Worm (Caenorhabditis elegans): ENCODE measurements around the gene dhcr-24.

dhcr-24 gene

ce11 chrX:2592670-2593280 lies 28.8 kb upstream of the dhcr-24 start (continued):
- TF ChIP-seq nhr-43 (tag; optimal IDR thresholded peaks at IDR 0.05; ENCODE audit: poor library complexity, severe bottlenecking) (no peak), unc-39 (tag; optimal IDR thresholded peaks at IDR 0.05) (no peak), ceh-16 (tag; optimal IDR thresholded peaks at IDR 0.05) (no peak), skn-1 (tag; optimal IDR thresholded peaks at IDR 0.05) (no peak), ztf-11 (tag; optimal IDR thresholded peaks at IDR 0.05) (no peak), nfya-1 (tag; optimal IDR thresholded peaks at IDR 0.05; ENCODE audit: insufficient read depth) (peak; percentile 6), pha-4 (tag; optimal IDR thresholded peaks at IDR 0.05) (peak; percentile 42), nhr-12 (tag; optimal IDR thresholded peaks at IDR 0.05) (no peak), mml-1 (tag; optimal IDR thresholded peaks at IDR 0.05) (no peak), R02D3.7 (tag; optimal IDR thresholded peaks at IDR 0.05) (no peak), daf-12 (tag; optimal IDR thresholded peaks at IDR 0.05) (no peak), hmg-11 (tag; optimal IDR thresholded peaks at IDR 0.05) (no peak), zag-1 (tag; optimal IDR thresholded peaks at IDR 0.05) (no peak), lsy-12 (tag; optimal IDR thresholded peaks at IDR 0.05) (no peak), nhr-237 (tag; optimal IDR thresholded peaks at IDR 0.05) (no peak), elt-3 (tag; optimal IDR thresholded peaks at IDR 0.05) (no peak), nhr-23 (tag; optimal IDR thresholded peaks at IDR 0.05) (no peak), sea-2 (GFP tag; optimal IDR thresholded peaks at IDR 0.05) (no peak), eor-1 (tag; optimal IDR thresholded peaks at IDR 0.05) (no peak), elt-2 (tag; optimal IDR thresholded peaks at IDR 0.05) (peak; percentile 32)

- TF ChIP-seq hmg-11 (tag; optimal IDR thresholded peaks at IDR 0.05): peak; percentile 67
- no peak for TF ChIP-seq mml-1 (tag; optimal IDR thresholded peaks at IDR 0.05)
- TF ChIP-seq tbx-2 (tag; optimal IDR thresholded peaks at IDR 0.05): peak; percentile 7
- TF ChIP-seq nhr-43 (tag; optimal IDR thresholded peaks at IDR 0.05; ENCODE audit: poor library complexity, severe bottlenecking): peak; percentile 68
- no peak for TF ChIP-seq pqm-1 (tag; optimal IDR thresholded peaks at IDR 0.05)
- no peak for TF ChIP-seq fkh-10 (GFP tag; optimal IDR thresholded peaks at IDR 0.05)
- peak; percentile 41 for TF ChIP-seq elt-2 (tag; optimal IDR thresholded peaks at IDR 0.05)
- no peak for TF ChIP-seq nhr-77 (tag; optimal IDR thresholded peaks at IDR 0.05)
- no peak for TF ChIP-seq egl-5 (tag; optimal IDR thresholded peaks at IDR 0.05)
- peak; percentile 38 for TF ChIP-seq nfya-1 (tag; optimal IDR thresholded peaks at IDR 0.05; ENCODE audit: insufficient read depth)
- TF ChIP-seq fkh-2 (tag; optimal IDR thresholded peaks at IDR 0.05): no peak
- no peak for TF ChIP-seq ceh-16 (tag; optimal IDR thresholded peaks at IDR 0.05)
- peak; percentile 17 for TF ChIP-seq fos-1 (tag; optimal IDR thresholded peaks at IDR 0.05)
- TF ChIP-seq ceh-28 (tag; optimal IDR thresholded peaks at IDR 0.05): peak; percentile 62
- peak; percentile 53 for TF ChIP-seq lsy-12 (tag; optimal IDR thresholded peaks at IDR 0.05)
- peak; percentile 87 for TF ChIP-seq nhr-23 (tag; optimal IDR thresholded peaks at IDR 0.05)
- TF ChIP-seq nhr-25 (tag; optimal IDR thresholded peaks at IDR 0.05): peak; percentile 90
- no peak for TF ChIP-seq ztf-11 (tag; optimal IDR thresholded peaks at IDR 0.05)
- no peak for TF ChIP-seq nhr-76 (tag; optimal IDR thresholded peaks at IDR 0.05)
- TF ChIP-seq pha-4 (tag; optimal IDR thresholded peaks at IDR 0.05): peak; percentile 50
- TF ChIP-seq lin-39 (tag; optimal IDR thresholded peaks at IDR 0.05): peak; percentile 64
- peak; percentile 40 for TF ChIP-seq jun-1 (tag; optimal IDR thresholded peaks at IDR 0.05)
- TF ChIP-seq ztf-4 (tag; optimal IDR thresholded peaks at IDR 0.05): peak; percentile 42
Observed at ce11 chrX:2591586-2592000, 27.6 kb upstream of the dhcr-24 start.

ce11 chrX:2590777-2591176 lies 26.8 kb upstream of the dhcr-24 start:
- TF ChIP-seq lsy-12 (tag; optimal IDR thresholded peaks at IDR 0.05) (peak; percentile 15), ceh-16 (tag; optimal IDR thresholded peaks at IDR 0.05) (no peak), nhr-67 (tag; optimal IDR thresholded peaks at IDR 0.05) (no peak), mdl-1 (tag; optimal IDR thresholded peaks at IDR 0.05) (peak; percentile 1), egl-27 (tag; optimal IDR thresholded peaks at IDR 0.05) (no peak), sea-2 (GFP tag; optimal IDR thresholded peaks at IDR 0.05) (no peak), tbx-2 (tag; optimal IDR thresholded peaks at IDR 0.05) (peak; percentile 15), egl-5 (tag; optimal IDR thresholded peaks at IDR 0.05) (peak; percentile 76), ama-1 (optimal IDR thresholded peaks at IDR 0.05) (peak; percentile 67), elt-3 (tag; optimal IDR thresholded peaks at IDR 0.05) (peak in 1 of 3 experiments; percentile 25), nhr-237 (tag; optimal IDR thresholded peaks at IDR 0.05) (no peak), ceh-9 (tag; optimal IDR thresholded peaks at IDR 0.05) (no peak), nhr-25 (tag; optimal IDR thresholded peaks at IDR 0.05) (peak; percentile 86), ztf-11 (tag; optimal IDR thresholded peaks at IDR 0.05) (no peak), unc-39 (tag; optimal IDR thresholded peaks at IDR 0.05) (no peak), nhr-43 (tag; optimal IDR thresholded peaks at IDR 0.05; ENCODE audit: poor library complexity, severe bottlenecking) (peak; percentile 71), lin-39 (tag; optimal IDR thresholded peaks at IDR 0.05) (no peak), nfya-1 (tag; optimal IDR thresholded peaks at IDR 0.05; ENCODE audit: insufficient read depth) (peak; percentile 23), jun-1 (tag; optimal IDR thresholded peaks at IDR 0.05) (peak; percentile 13), fos-1 (tag; optimal IDR thresholded peaks at IDR 0.05) (no peak), pha-4 (tag; optimal IDR thresholded peaks at IDR 0.05) (no peak), elt-2 (tag; optimal IDR thresholded peaks at IDR 0.05) (no peak), lin-15B (tag; optimal IDR thresholded peaks at IDR 0.05) (no peak), nhr-23 (tag; optimal IDR thresholded peaks at IDR 0.05) (peak; percentile 89)
